Worm (Caenorhabditis elegans) whole organism, L4 larva: ENCODE measurements around the gene fipr-3.

Experiments used
- T26A8.4 ChIP-seq: fragments of 200-800 bp; sonication (Bioruptor generic); IDR thresholded peaks from 2 replicates; pipeline ENCODE4 v1.3.6; 2022; ENCODE audit warnings: missing genetic modification characterization, missing compliant biosample characterization
- ama-1 ChIP-seq: fragments of 150-350 bp; optimal IDR thresholded peaks from 2 replicates; lab custom pipeline; 2014; ENCODE audit warnings: inconsistent platforms, mixed read lengths
- ceh-82 ChIP-seq: sonication (generic microtip); optimal IDR thresholded peaks from 2 replicates; lab custom pipeline; 2017; ENCODE audit warnings: missing biosample characterization, missing genetic modification characterization
- daf-8 ChIP-seq: fragments of 200-800 bp; sonication (Bioruptor generic); IDR thresholded peaks from 2 replicates; pipeline ENCODE4 v1.3.6; 2022; ENCODE audit warnings: missing genetic modification characterization, missing compliant biosample characterization
- dmd-6 ChIP-seq: fragments of 200-800 bp; sonication (Bioruptor generic); IDR thresholded peaks from 2 replicates; pipeline ENCODE4 v1.3.6; 2022; ENCODE audit warnings: missing genetic modification reagents, missing genetic modification characterization, missing compliant biosample characterization
- fkh-10 ChIP-seq: fragments of 150-350 bp; optimal IDR thresholded peaks from 2 replicates; lab custom pipeline; 2014; ENCODE audit warnings: missing biosample characterization, missing genetic modification reagents, missing genetic modification characterization
- fos-1 ChIP-seq: fragments of 150-350 bp; optimal IDR thresholded peaks from 2 replicates; lab custom pipeline; 2014; ENCODE audit warnings: missing biosample characterization, missing genetic modification characterization
- jun-1 ChIP-seq: fragments of 150-350 bp; optimal IDR thresholded peaks from 2 replicates; lab custom pipeline; 2014; ENCODE audit warnings: missing biosample characterization, missing genetic modification reagents, missing genetic modification characterization
- lin-13 ChIP-seq: fragments of 150-350 bp; optimal IDR thresholded peaks from 2 replicates; lab custom pipeline; 2014; ENCODE audit warnings: missing biosample characterization, missing genetic modification reagents, missing genetic modification characterization
- mep-1 ChIP-seq: fragments of 150-350 bp; sonication (generic microtip); optimal IDR thresholded peaks from 3 replicates; lab custom pipeline; 2014; ENCODE audit warnings: missing biosample characterization, missing genetic modification characterization
- nhr-25 ChIP-seq: sonication (generic microtip); optimal IDR thresholded peaks from 2 replicates; lab custom pipeline; 2017; ENCODE audit warnings: missing genetic modification characterization, mild to moderate bottlenecking, missing compliant biosample characterization, antibody characterized with exemption, moderate library complexity, borderline replicate concordance; ENCODE audit not compliant: insufficient read depth
- php-3 ChIP-seq: fragments of 200-800 bp; sonication (Bioruptor generic); IDR thresholded peaks from 2 replicates; pipeline ENCODE4 v1.3.6; 2022; ENCODE audit warnings: missing genetic modification reagents, missing genetic modification characterization, missing compliant biosample characterization
- snpc-4 ChIP-seq: fragments of 150-350 bp; optimal IDR thresholded peaks from 2 replicates; lab custom pipeline; 2014; ENCODE audit warnings: missing biosample characterization, missing genetic modification characterization
- unc-62 ChIP-seq, 3 experiments: fragments of 150-350 bp in 1 of 3; sonication (generic microtip); optimal IDR thresholded peaks in 2 of 3; peaks in 1 of 3; 1 replicate in 1 of 3; 2 replicates in 2 of 3; lab custom pipeline; 2014 to 2017; ENCODE audit warnings: missing biosample characterization in 3 of 3, missing genetic modification characterization in 3 of 3, missing genetic modification reagents in 3 of 3, missing genotype in 1 of 3

DNA sequence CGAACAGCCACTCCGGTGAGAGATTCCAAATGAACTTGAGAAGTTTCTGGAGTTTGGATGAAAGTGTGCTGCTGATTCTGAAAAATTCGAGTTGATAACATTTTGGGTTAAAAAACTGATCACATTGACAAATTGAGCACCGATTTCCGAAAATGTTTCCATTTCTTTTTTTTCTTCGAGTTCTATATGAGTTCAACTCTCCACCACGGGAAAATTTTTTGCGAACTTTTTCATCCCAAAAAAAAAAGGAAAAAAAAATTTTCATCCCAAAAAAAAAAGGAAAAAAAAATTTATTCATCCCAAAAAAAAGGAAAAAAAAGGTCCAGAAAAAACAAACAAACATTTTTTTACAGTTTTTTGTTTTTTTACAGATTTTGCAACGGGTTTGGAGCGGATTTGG lies 46.0 kb upstream of the fipr-3 start, which contains the start of gene Y60A9A.1:
- TF ChIP-seq lin-13 (GFP tag; lab: Kevin White, UChicago) (no peak), php-3 (GFP tag; lab: Robert Waterston, UW) (no peak), ceh-82 (tag; lab: Kevin White, UChicago) (no peak), fos-1 (tag; lab: Kevin White, UChicago) (no peak), nhr-25 (tag; lab: Kevin White, UChicago) (no peak), jun-1 (tag; lab: Kevin White, UChicago) (no peak), mep-1 (tag; lab: Kevin White, UChicago) (no peak), snpc-4 (no peak), dmd-6 (GFP tag; lab: Robert Waterston, UW) (no peak), unc-62 (GFP tag; optimal IDR thresholded peaks at IDR 0.05 in 1 of 2; lab: Kevin White, UChicago) (no peak), unc-62 (tag; optimal IDR thresholded peaks at IDR 0.05; lab: Kevin White, UChicago) (no peak), ama-1 (lab: Kevin White, UChicago) (no peak), fkh-10 (GFP tag; lab: Kevin White, UChicago) (no peak), daf-8 (GFP tag; lab: Robert Waterston, UW) (no peak), T26A8.4 (GFP tag; lab: Robert Waterston, UW) (no peak)
